Fruit fly (Drosophila melanogaster): ENCODE data around the gene sip2.

Gene sip2

dm6 chr2L:6968013-6968517 is 4.2 kb upstream of the sip2 start:
- TF ChIP-seq CG16863 (GFP tag; optimal IDR thresholded peaks at IDR 0.05) (peak; percentile 39), cg (GFP tag; optimal IDR thresholded peaks at IDR 0.05) (no peak), H2.0 (GFP tag; IDR thresholded peaks at IDR 0.05) (no peak), Dbx (GFP tag; IDR thresholded peaks at IDR 0.05) (peak; percentile 55; the same call in 1 of the 3 replicates), CG12299 (tag; optimal IDR thresholded peaks at IDR 0.05) (peak; percentile 33), danr (GFP tag; IDR thresholded peaks at IDR 0.05) (no peak), Abd-B (GFP tag; optimal IDR thresholded peaks at IDR 0.05) (no peak), Mes4 (GFP tag; optimal IDR thresholded peaks at IDR 0.05) (peak; percentile 59), esg (GFP tag; conservative IDR thresholded peaks at IDR 0.05) (0 out of 2 replicates have a peak, but pooled peaks have one; percentile 15), Blimp-1 (GFP tag; optimal IDR thresholded peaks at IDR 0.05) (no peak), NfI (GFP tag; optimal IDR thresholded peaks at IDR 0.05) (peak; percentile 34), vvl (GFP tag; IDR thresholded peaks at IDR 0.05) (peak; percentile 77), CG15601 (tag; optimal IDR thresholded peaks at IDR 0.05) (peak; percentile 14), H15 (GFP tag; IDR thresholded peaks at IDR 0.05) (no peak), CG4404 (GFP tag; IDR thresholded peaks at IDR 0.05) (no peak), Dek (tag; optimal IDR thresholded peaks at IDR 0.05) (no peak), org-1 (GFP tag; optimal IDR thresholded peaks at IDR 0.05) (no peak), abd-A (tag; optimal IDR thresholded peaks at IDR 0.05) (no peak), Lpt (GFP tag; optimal IDR thresholded peaks at IDR 0.05) (no peak), CG5953 (GFP tag; IDR thresholded peaks at IDR 0.05) (peak; percentile 64), CG1529 (GFP tag; optimal IDR thresholded peaks at IDR 0.05) (no peak), hb (GFP tag; IDR thresholded peaks at IDR 0.05; ENCODE audit: partially characterized antibody) (peak; percentile 25; the same call in 2 of the 3 replicates), kni (GFP tag; optimal IDR thresholded peaks at IDR 0.05) (no peak), ac (GFP tag; optimal IDR thresholded peaks at IDR 0.05) (no peak), odd (GFP tag; optimal IDR thresholded peaks at IDR 0.05) (no peak), slbo (GFP tag; IDR thresholded peaks at IDR 0.05) (peak; percentile 54), ro (GFP tag; IDR thresholded peaks at IDR 0.05) (no peak), da (GFP tag; optimal IDR thresholded peaks at IDR 0.05) (no peak), row (GFP tag; IDR thresholded peaks at IDR 0.05) (peak; percentile 83), ATbp (GFP tag; optimal IDR thresholded peaks at IDR 0.05) (peak; percentile 10), CG17568 (GFP tag; optimal IDR thresholded peaks at IDR 0.05) (no peak), caup (GFP tag; optimal IDR thresholded peaks at IDR 0.05; ENCODE audit: severe bottlenecking) (peak; percentile 51), CG13775 (GFP tag; optimal IDR thresholded peaks at IDR 0.05) (peak; percentile 54), lbe (GFP tag; optimal IDR thresholded peaks at IDR 0.05) (peak; percentile 4), tx (GFP tag; optimal IDR thresholded peaks at IDR 0.05) (peak; percentile 32), Sry-δ (GFP tag; optimal IDR thresholded peaks at IDR 0.05) (peak; percentile 68), Max (GFP tag; optimal IDR thresholded peaks at IDR 0.05) (no peak), CG11398 (GFP tag; optimal IDR thresholded peaks at IDR 0.05) (peak; percentile 53), CG4730 (GFP tag; IDR thresholded peaks at IDR 0.05) (no peak), CG8944 (GFP tag; optimal IDR thresholded peaks at IDR 0.05) (peak; percentile 42), br (optimal IDR thresholded peaks at IDR 0.05) (no peak), cato (GFP tag; optimal IDR thresholded peaks at IDR 0.05; ENCODE audit: borderline replicate concordance) (no peak), wor (GFP tag; IDR thresholded peaks at IDR 0.05) (no peak), CG13287 (GFP tag; IDR thresholded peaks at IDR 0.05; ENCODE audit: partially characterized antibody) (peak; percentile 83), CG12942 (GFP tag; optimal IDR thresholded peaks at IDR 0.05) (no peak), gro (GFP tag; optimal IDR thresholded peaks at IDR 0.05) (peak; percentile 73), z (GFP tag; IDR thresholded peaks at IDR 0.05) (0 out of 3 replicates have a peak, but pooled peaks have one; percentile 6), Ada2b (GFP tag; IDR thresholded peaks at IDR 0.05) (no peak), ems (GFP tag; optimal IDR thresholded peaks at IDR 0.05) (peak; percentile 35), HmgZ (tag; optimal IDR thresholded peaks at IDR 0.05) (peak; percentile 53), nerfin-1 (tag; optimal IDR thresholded peaks at IDR 0.05) (no peak)

Measured in whole organism, embryonic.